Fruit fly (Drosophila melanogaster) S2 (cell line): ENCODE data around the gene CG7896.

Experiments used
- CG8478 ChIP-seq: fragments of >200 bp; optimal IDR thresholded peaks from 2 replicates; lab custom pipeline; 2018
- CTCF ChIP-seq, 2 experiments: fragments of >200 bp; optimal IDR thresholded peaks; 2 replicates each; lab custom pipeline; 2018

dm6 chr3R:29999495-29999894 lies 16.3 kb downstream of the CG7896 start, which contains the start of gene CG34298:
- no peak for TF ChIP-seq CG8478 (lab: Kevin White, UChicago)
- no peak for TF ChIP-seq CTCF (optimal IDR thresholded peaks at IDR 0.05; lab: Kevin White, UChicago)
